Worm (Caenorhabditis elegans): ENCODE measurements around the gene ndub-5.

DNA sequence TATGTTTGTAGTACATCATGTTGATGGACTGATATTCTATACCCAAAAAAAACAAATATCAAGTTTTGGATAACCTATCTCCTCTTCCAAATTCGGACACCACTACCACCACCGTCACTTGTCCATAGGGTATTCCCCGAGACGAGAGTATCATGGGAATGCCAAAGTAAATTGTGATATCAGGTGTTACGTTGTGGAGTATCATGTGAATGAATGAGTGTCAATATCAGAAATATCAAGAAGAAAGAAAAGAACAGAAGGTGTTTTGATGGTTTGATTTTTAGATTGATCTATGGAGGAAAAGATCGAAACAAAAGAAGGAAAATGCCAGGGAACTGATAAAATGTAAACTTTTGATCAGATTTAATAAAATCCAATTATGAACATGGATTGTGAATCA, 7.1 kb upstream of the ndub-5 start:
- no peak for TF ChIP-seq nhr-76 (tag; optimal IDR thresholded peaks at IDR 0.05)
- TF ChIP-seq hlh-17 (GFP tag; optimal IDR thresholded peaks at IDR 0.05; ENCODE audit: borderline replicate concordance) = no peak
- peak; percentile 56 for TF ChIP-seq nhr-85 (tag)
